Worm (Caenorhabditis elegans) whole organism, L4 larva: ENCODE data around the gene ears-2.

ENCODE experiments used
- dpl-1 ChIP-seq: fragments of 150-350 bp; optimal IDR thresholded peaks from 2 replicates; lab custom pipeline; 2014; ENCODE audit warnings: missing biosample characterization, missing genetic modification reagents, missing genetic modification characterization
- nhr-6 ChIP-seq: fragments of 150-350 bp; optimal IDR thresholded peaks from 2 replicates; lab custom pipeline; 2014; ENCODE audit warnings: missing biosample characterization, missing genetic modification characterization

DNA sequence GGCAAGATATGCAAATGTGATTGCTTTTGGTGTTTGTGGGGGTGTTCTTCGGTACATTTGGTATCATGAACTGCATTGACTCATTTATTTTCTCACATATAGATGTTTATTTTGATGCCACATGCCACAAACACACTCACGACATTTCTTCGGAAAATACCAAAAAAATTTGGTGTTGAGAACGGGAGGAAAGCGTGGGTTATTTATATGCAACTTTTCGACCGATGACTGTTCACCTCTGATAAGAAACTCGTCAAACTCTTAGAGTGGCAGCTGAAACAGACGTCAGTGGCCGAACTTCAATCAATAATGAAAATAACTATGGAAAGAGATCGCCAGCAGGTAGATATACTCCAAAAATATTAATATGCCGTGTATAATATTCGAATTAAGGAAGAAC is 11.9 kb downstream of the ears-2 start:
- TF ChIP-seq nhr-6 (tag; lab: Kevin White, UChicago), result no peak
- TF ChIP-seq dpl-1, result no peak
